Worm (Caenorhabditis elegans): ENCODE data around the gene hecd-1.

DNA sequence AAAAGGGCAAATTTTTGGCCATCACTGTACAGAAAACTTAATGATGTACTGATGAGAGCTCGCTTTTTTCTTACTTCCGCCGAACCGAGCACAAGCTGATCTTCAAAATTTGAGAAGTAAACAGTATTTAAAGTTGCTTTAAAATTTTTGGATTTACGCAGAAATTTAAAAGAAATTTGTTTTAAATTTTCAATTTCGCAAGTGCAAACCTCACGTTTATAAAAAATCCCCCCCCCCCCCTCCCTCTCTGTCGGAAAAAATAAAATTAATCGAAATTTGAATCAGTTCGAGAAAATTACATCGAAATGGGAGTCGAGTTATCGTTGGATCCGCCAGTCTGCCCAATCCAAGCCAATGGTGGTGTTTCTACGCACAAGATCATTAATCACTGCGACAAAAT, 8.8 kb upstream of the hecd-1 start, which contains the start of gene C34D4.3:
- TF ChIP-seq him-1 (tag; optimal IDR thresholded peaks at IDR 0.05) (no peak), W03F9.2 (tag; optimal IDR thresholded peaks at IDR 0.05) (no peak), dao-5 (tag; optimal IDR thresholded peaks at IDR 0.05) (no peak)
